Fruit fly (Drosophila melanogaster) whole organism, prepupa: Measurements from ENCODE around the gene CG8119.

ENCODE experiments used
- Blimp-1 ChIP-seq: fragments of 200-800 bp; sonication (Bioruptor generic); optimal IDR thresholded peaks from 3 replicates; lab custom pipeline; 2017; ENCODE audit warnings: missing biosample characterization, missing genetic modification characterization, mild to moderate bottlenecking, moderate library complexity, missing genetic modification reagents
- CG10631 ChIP-seq: fragments of 200-800 bp; sonication (Bioruptor generic); optimal IDR thresholded peaks from 2 replicates; lab custom pipeline; 2016; ENCODE audit warnings: missing biosample characterization, missing genetic modification characterization
- CG10669 ChIP-seq: fragments of 200-800 bp; sonication (Bioruptor generic); optimal IDR thresholded peaks from 3 replicates; lab custom pipeline; 2018; ENCODE audit warnings: missing biosample characterization, mild to moderate bottlenecking, missing genetic modification characterization, moderate library complexity
- CG11294 ChIP-seq: fragments of 200-800 bp; sonication (Bioruptor generic); IDR thresholded peaks from 2 replicates; pipeline ENCODE4 v1.3.6; 2022; ENCODE audit warnings: missing biosample characterization, missing genetic modification characterization
- CG11762 ChIP-seq: fragments of 200-800 bp; sonication (Bioruptor generic); optimal IDR thresholded peaks from 3 replicates; lab custom pipeline; 2016; ENCODE audit warnings: missing biosample characterization, missing genetic modification characterization; ENCODE audit not compliant: insufficient read depth
- CG15336 ChIP-seq: fragments of 200-800 bp; sonication (Bioruptor generic); IDR thresholded peaks from 2 replicates; pipeline ENCODE4 v1.3.6; 2022; ENCODE audit warnings: missing biosample characterization, missing genetic modification characterization
- CG32006 ChIP-seq: fragments of 200-800 bp; sonication (Bioruptor generic); optimal IDR thresholded peaks from 3 replicates; lab custom pipeline; 2017; ENCODE audit warnings: missing biosample characterization, mild to moderate bottlenecking, missing genetic modification characterization
- CG3919 ChIP-seq: fragments of 200-800 bp; sonication (Bioruptor generic); optimal IDR thresholded peaks from 3 replicates; lab custom pipeline; 2016; ENCODE audit warnings: missing biosample characterization, missing genetic modification characterization
- CG4318 ChIP-seq: fragments of 200-800 bp; sonication (Bioruptor generic); optimal IDR thresholded peaks from 3 replicates; lab custom pipeline; 2017; ENCODE audit warnings: missing biosample characterization, mild to moderate bottlenecking, missing genetic modification characterization
- CG6163 ChIP-seq: fragments of 200-800 bp; sonication (Bioruptor generic); IDR thresholded peaks from 3 replicates; pipeline ENCODE4 v1.3.6; 2022; ENCODE audit warnings: missing biosample characterization, missing genetic modification characterization
- CG6276 ChIP-seq: fragments of 200-800 bp; sonication (Bioruptor generic); optimal IDR thresholded peaks from 2 replicates; lab custom pipeline; 2017; ENCODE audit warnings: missing biosample characterization, mild to moderate bottlenecking, missing genetic modification characterization
- CG6808 ChIP-seq: fragments of 200-800 bp; sonication (Bioruptor generic); optimal IDR thresholded peaks from 3 replicates; lab custom pipeline; 2017; ENCODE audit warnings: missing biosample characterization, missing genetic modification characterization, mild to moderate bottlenecking, moderate library complexity, missing genetic modification reagents
- CG8119 ChIP-seq: fragments of 200-800 bp; sonication (Bioruptor generic); IDR thresholded peaks from 3 replicates; pipeline ENCODE4 v1.3.6; 2022; ENCODE audit warnings: missing biosample characterization, missing genetic modification characterization
- CG8319 ChIP-seq: fragments of 200-800 bp; sonication (Bioruptor generic); optimal IDR thresholded peaks from 3 replicates; lab custom pipeline; 2016; ENCODE audit warnings: missing biosample characterization, missing genetic modification characterization
- CG8632 ChIP-seq: fragments of 200-800 bp; sonication (Bioruptor generic); optimal IDR thresholded peaks from 3 replicates; lab custom pipeline; 2016; ENCODE audit warnings: missing biosample characterization, missing genetic modification characterization
- CG9139 ChIP-seq: fragments of 200-800 bp; sonication (Bioruptor generic); optimal IDR thresholded peaks from 3 replicates; lab custom pipeline; 2017; ENCODE audit warnings: missing biosample characterization, mild to moderate bottlenecking, missing genetic modification characterization
- Eip78C ChIP-seq: fragments of 200-800 bp; sonication (Bioruptor generic); peaks from one replicate; lab custom pipeline; 2016; ENCODE audit warnings: missing biosample characterization, missing genetic modification characterization
- Ets21C ChIP-seq: fragments of 200-800 bp; sonication (Bioruptor generic); optimal IDR thresholded peaks from 3 replicates; lab custom pipeline; 2016; ENCODE audit warnings: missing biosample characterization, missing genetic modification characterization
- Hr38 ChIP-seq: sonication (Bioruptor generic); optimal IDR thresholded peaks from 2 replicates; lab custom pipeline; 2016; ENCODE audit warnings: missing biosample characterization, missing genetic modification characterization
- Hr39 ChIP-seq: fragments of 200-800 bp; sonication (Bioruptor generic); optimal IDR thresholded peaks from 2 replicates; lab custom pipeline; 2016; ENCODE audit warnings: missing biosample characterization, missing genetic modification characterization
- Hr4 ChIP-seq: fragments of 200-800 bp; sonication (Bioruptor generic); optimal IDR thresholded peaks from 3 replicates; lab custom pipeline; 2016; ENCODE audit warnings: missing biosample characterization, missing genetic modification characterization
- Lpt ChIP-seq: fragments of 200-800 bp; sonication (Bioruptor generic); optimal IDR thresholded peaks from 3 replicates; lab custom pipeline; 2016; ENCODE audit warnings: missing biosample characterization, missing genetic modification characterization
- OdsH ChIP-seq: fragments of 200-800 bp; sonication (Bioruptor generic); optimal IDR thresholded peaks from 3 replicates; lab custom pipeline; 2016; ENCODE audit warnings: missing biosample characterization, missing genetic modification characterization
- Smox ChIP-seq: fragments of 200-800 bp; sonication (Bioruptor generic); optimal IDR thresholded peaks from 3 replicates; lab custom pipeline; 2016; ENCODE audit warnings: missing biosample characterization, missing genetic modification characterization
- Sox102F ChIP-seq: fragments of 200-800 bp; sonication (Bioruptor generic); optimal IDR thresholded peaks from 2 replicates; lab custom pipeline; 2016; ENCODE audit warnings: missing biosample characterization, mild to moderate bottlenecking, missing genetic modification characterization
- Sox14 ChIP-seq: fragments of 200-800 bp; sonication (Bioruptor generic); optimal IDR thresholded peaks from 3 replicates; lab custom pipeline; 2016; ENCODE audit warnings: missing biosample characterization, missing genetic modification characterization
- Sox15 ChIP-seq: fragments of 200-800 bp; sonication (Bioruptor generic); optimal IDR thresholded peaks from 3 replicates; lab custom pipeline; 2016; ENCODE audit warnings: missing biosample characterization, missing genetic modification characterization
- achi ChIP-seq: fragments of 200-800 bp; sonication (Bioruptor generic); optimal IDR thresholded peaks from 3 replicates; lab custom pipeline; 2016; ENCODE audit warnings: missing biosample characterization, missing genetic modification characterization
- acj6 ChIP-seq: fragments of 200-800 bp; sonication (Bioruptor generic); optimal IDR thresholded peaks from 3 replicates; lab custom pipeline; 2016; ENCODE audit warnings: missing biosample characterization, missing genetic modification characterization
- cyc ChIP-seq: fragments of 200-800 bp; sonication (Bioruptor generic); optimal IDR thresholded peaks from 3 replicates; lab custom pipeline; 2016; ENCODE audit warnings: missing biosample characterization, missing genetic modification characterization
- dac ChIP-seq: fragments of 200-800 bp; sonication (Bioruptor generic); optimal IDR thresholded peaks from 2 replicates; lab custom pipeline; 2017; ENCODE audit warnings: missing biosample characterization, mild to moderate bottlenecking, missing genetic modification characterization
- dsx ChIP-seq: fragments of 200-800 bp; optimal IDR thresholded peaks from 3 replicates; lab custom pipeline; 2019; ENCODE audit warnings: missing biosample characterization, mild to moderate bottlenecking, missing genetic modification characterization, moderate library complexity; ENCODE audit not compliant: poor library complexity, severe bottlenecking
- esn ChIP-seq: fragments of 200-800 bp; sonication (Bioruptor generic); optimal IDR thresholded peaks from 2 replicates; lab custom pipeline; 2016; ENCODE audit warnings: missing biosample characterization, mild to moderate bottlenecking, missing genetic modification characterization, moderate library complexity
- fd59A ChIP-seq: fragments of 200-800 bp; sonication (Bioruptor generic); optimal IDR thresholded peaks from 2 replicates; lab custom pipeline; 2017; ENCODE audit warnings: missing biosample characterization, mild to moderate bottlenecking, missing genetic modification characterization, missing genetic modification reagents
- fd85E ChIP-seq: fragments of 200-800 bp; sonication (Bioruptor generic); optimal IDR thresholded peaks from 3 replicates; lab custom pipeline; 2016; ENCODE audit warnings: missing biosample characterization, missing genetic modification characterization
- fkh ChIP-seq: fragments of 200-800 bp; sonication (Bioruptor generic); optimal IDR thresholded peaks from 3 replicates; lab custom pipeline; 2017; ENCODE audit warnings: missing biosample characterization, mild to moderate bottlenecking, missing genetic modification characterization, moderate library complexity
- lz ChIP-seq: fragments of 200-800 bp; sonication (Bioruptor generic); optimal IDR thresholded peaks from 3 replicates; lab custom pipeline; 2016; ENCODE audit warnings: missing biosample characterization, missing genetic modification characterization
- net ChIP-seq: fragments of 200-800 bp; sonication (Bioruptor generic); optimal IDR thresholded peaks from 3 replicates; lab custom pipeline; 2016; ENCODE audit warnings: missing biosample characterization, missing genetic modification characterization
- pdm3 ChIP-seq: fragments of 200-800 bp; sonication (Bioruptor generic); optimal IDR thresholded peaks from 3 replicates; lab custom pipeline; 2016; ENCODE audit warnings: missing biosample characterization, missing genetic modification characterization
- salr ChIP-seq, 2 experiments: fragments of 200-800 bp; sonication (Bioruptor generic); optimal IDR thresholded peaks; 3 replicates each; lab custom pipeline; 2016 to 2018; ENCODE audit warnings: missing biosample characterization in 2 of 2, missing genetic modification characterization in 2 of 2, mild to moderate bottlenecking in 1 of 2
- spab ChIP-seq: fragments of 200-800 bp; sonication (Bioruptor generic); optimal IDR thresholded peaks from 2 replicates; lab custom pipeline; 2017; ENCODE audit warnings: missing biosample characterization, mild to moderate bottlenecking, missing genetic modification characterization, missing genetic modification reagents
- ss ChIP-seq, 2 experiments: fragments of 200-800 bp; sonication (Bioruptor generic); optimal IDR thresholded peaks; 2 replicates in 1 of 2; 3 replicates in 1 of 2; lab custom pipeline; 2017 to 2018; ENCODE audit warnings: mild to moderate bottlenecking in 2 of 2, missing biosample characterization in 2 of 2, missing genetic modification characterization in 2 of 2, moderate library complexity in 1 of 2
- svp ChIP-seq: fragments of 200-800 bp; sonication (Bioruptor generic); peaks from one replicate; lab custom pipeline; 2016; ENCODE audit warnings: missing biosample characterization, missing genetic modification characterization
- topi ChIP-seq: fragments of 200-800 bp; sonication (Bioruptor generic); optimal IDR thresholded peaks from 3 replicates; lab custom pipeline; 2016; ENCODE audit warnings: missing biosample characterization, missing genetic modification characterization

Gene CG8119

DNA sequence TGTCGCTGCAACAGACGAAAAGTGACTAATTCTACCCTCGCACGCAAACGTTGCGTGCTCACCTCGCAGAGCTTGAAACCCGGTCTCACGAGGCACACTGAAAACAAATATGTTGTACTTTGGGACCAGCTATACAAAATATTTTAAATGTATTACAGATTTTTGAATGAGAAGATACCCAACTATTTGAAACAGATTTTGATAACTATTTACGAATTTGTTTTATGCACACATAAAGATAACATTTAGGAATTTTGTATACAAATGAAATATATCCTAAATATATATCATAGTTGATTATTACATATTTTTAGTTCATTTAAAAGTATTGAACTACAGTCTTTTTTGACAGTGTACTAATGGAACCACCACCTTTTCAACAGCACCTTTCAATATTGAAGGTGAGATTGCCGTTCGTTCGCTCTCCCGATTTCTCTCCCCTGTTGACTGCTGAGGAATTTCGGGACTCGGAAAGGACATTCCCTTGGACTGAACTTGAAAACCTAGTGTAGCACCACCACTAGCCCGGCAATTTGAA is 8.7 kb downstream of the CG8119 start, which contains the start of gene CG15646 (continued):
- TF ChIP-seq Sox15 (GFP tag; lab: Kevin White, UChicago) (peak; percentile 56), CG3919 (GFP tag; lab: Kevin White, UChicago) (peak; percentile 80), cyc (peak; percentile 60), CG10631 (GFP tag; lab: Kevin White, UChicago) (peak; percentile 69), fd59A (GFP tag; lab: Kevin White, UChicago) (peak; percentile 60), acj6 (peak; percentile 71), CG6276 (GFP tag; lab: Kevin White, UChicago) (peak; percentile 39), Sox102F (GFP tag; lab: Kevin White, UChicago) (peak; percentile 49), pdm3 (GFP tag; lab: Kevin White, UChicago) (peak; percentile 57), fd85E (GFP tag; lab: Kevin White, UChicago) (no peak), CG8119 (GFP tag; lab: Robert Waterston, UW) (peak; percentile 73), topi (GFP tag; lab: Kevin White, UChicago) (peak; percentile 75), CG32006 (GFP tag; lab: Kevin White, UChicago) (peak; percentile 70), esn (peak; percentile 80), Ets21C (GFP tag; lab: Kevin White, UChicago) (peak; percentile 26), Sox14 (peak; percentile 43), CG8632 (GFP tag; lab: Kevin White, UChicago) (peak; percentile 75), CG6808 (GFP tag; lab: Kevin White, UChicago) (peak; percentile 80), fkh (no peak), Smox (GFP tag; lab: Kevin White, UChicago) (peak; percentile 72), Eip78C (GFP tag; lab: Kevin White, UChicago) (peak; percentile 92), CG6163 (GFP tag; lab: Robert Waterston, UW) (peak; percentile 65; the same call in 2 of the 3 replicates), Hr4 (GFP tag; lab: Kevin White, UChicago) (peak; percentile 48), salr (GFP tag; optimal IDR thresholded peaks at IDR 0.05; lab: Kevin White, UChicago) (peak in 1 of 2 experiments; percentile 67)
- TF ChIP-seq, all 60 proteins: peak for 54

DNA sequence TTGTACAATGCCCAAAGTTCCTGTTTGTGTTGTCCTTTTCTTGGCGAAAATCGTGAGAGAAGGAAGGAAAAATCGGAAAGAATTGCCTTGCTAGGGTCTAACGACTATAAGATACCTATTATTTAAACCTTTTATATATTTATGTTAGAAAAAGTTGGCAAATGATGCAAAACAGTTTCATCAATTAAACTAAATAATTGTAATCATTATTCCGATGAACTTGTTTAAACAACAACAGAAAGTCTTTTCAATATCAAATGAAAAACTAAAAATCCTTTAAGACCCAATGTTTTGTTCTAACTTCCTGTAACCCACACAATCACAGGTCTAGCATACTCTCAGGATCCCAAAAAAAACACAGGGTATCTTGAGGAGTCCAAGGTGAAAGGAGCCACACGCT is 12.0 kb downstream of the CG8119 start:
- TF ChIP-seq Hr38 (GFP tag; lab: Kevin White, UChicago) (no peak), Blimp-1 (GFP tag; lab: Kevin White, UChicago) (no peak), CG11294 (GFP tag; lab: Robert Waterston, UW) (no peak), achi (no peak), CG8319 (GFP tag; lab: Kevin White, UChicago) (no peak), Smox (GFP tag; lab: Kevin White, UChicago) (no peak), Sox14 (no peak), OdsH (GFP tag; lab: Kevin White, UChicago) (no peak), Eip78C (GFP tag; lab: Kevin White, UChicago) (peak; percentile 4), dsx (no peak), Hr4 (GFP tag; lab: Kevin White, UChicago) (no peak), pdm3 (GFP tag; lab: Kevin White, UChicago) (no peak), Lpt (no peak), Hr39 (no peak), topi (GFP tag; lab: Kevin White, UChicago) (no peak), svp (peak; percentile 61)

DNA sequence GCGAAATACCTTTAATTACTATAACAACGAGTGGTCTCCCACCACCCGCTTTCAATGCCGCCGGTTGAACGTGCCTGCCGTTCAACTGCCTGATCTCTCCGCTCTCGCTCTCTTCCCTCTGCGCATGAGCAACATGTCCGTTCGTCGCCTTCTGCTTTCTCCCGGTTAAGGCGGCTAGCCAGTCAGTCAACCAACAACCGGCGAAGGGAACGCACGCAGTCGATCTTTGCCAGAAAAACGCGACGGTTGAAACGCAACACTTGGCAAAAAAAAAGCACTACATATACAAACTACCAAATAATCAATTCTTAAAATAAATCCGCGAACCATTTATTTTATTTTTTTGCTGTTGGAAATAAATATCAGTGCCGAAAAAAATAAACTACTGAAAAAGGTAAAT is 12.9 kb downstream of the CG8119 start, which contains the start of gene CG12708:
TSS of gene CG12708 (plus strand) at position 183 of the 400 bp plus-strand sequence.
- TF ChIP-seq topi (GFP tag; lab: Kevin White, UChicago) (peak; percentile 38), CG10631 (GFP tag; lab: Kevin White, UChicago) (no peak), CG4318 (GFP tag; lab: Kevin White, UChicago) (no peak), dsx (peak; percentile 10), ss (GFP tag; optimal IDR thresholded peaks at IDR 0.05; lab: Kevin White, UChicago) (peak; percentile 18 to 50), CG8319 (GFP tag; lab: Kevin White, UChicago) (no peak), Hr38 (GFP tag; lab: Kevin White, UChicago) (no peak), CG10669 (GFP tag; lab: Kevin White, UChicago) (no peak), pdm3 (GFP tag; lab: Kevin White, UChicago) (no peak), Hr39 (no peak), dac (GFP tag; lab: Kevin White, UChicago) (no peak), Ets21C (GFP tag; lab: Kevin White, UChicago) (no peak), CG9139 (GFP tag; lab: Kevin White, UChicago) (peak; percentile 28), achi (no peak), esn (peak; percentile 24), Eip78C (GFP tag; lab: Kevin White, UChicago) (peak; percentile 73), CG8119 (GFP tag; lab: Robert Waterston, UW) (peak; percentile 29; the same call in 1 of the 3 replicates), net (GFP tag; lab: Kevin White, UChicago) (peak; percentile 37), Sox15 (GFP tag; lab: Kevin White, UChicago) (no peak), CG11762 (GFP tag; lab: Kevin White, UChicago) (no peak), CG6276 (GFP tag; lab: Kevin White, UChicago) (no peak), spab (GFP tag; lab: Kevin White, UChicago) (no peak), lz (peak; percentile 2), OdsH (GFP tag; lab: Kevin White, UChicago) (no peak), fkh (no peak), CG15336 (GFP tag; lab: Robert Waterston, UW) (no peak), Lpt (no peak), CG3919 (GFP tag; lab: Kevin White, UChicago) (peak; percentile 18), Blimp-1 (GFP tag; lab: Kevin White, UChicago) (no peak)
